Worm (Caenorhabditis elegans): ENCODE measurements around the gene acl-7.

acl-7 gene

ce11 chrII:12806602-12807182, 9.6 kb downstream of the acl-7 start, which contains the start of gene spds-1:
TSS of gene spds-1 (plus strand) at chrII:12806899.
- TF ChIP-seq ztf-11 (tag; optimal IDR thresholded peaks at IDR 0.05) (no peak), fos-1 (tag; optimal IDR thresholded peaks at IDR 0.05) (peak; percentile 36)

DNA sequence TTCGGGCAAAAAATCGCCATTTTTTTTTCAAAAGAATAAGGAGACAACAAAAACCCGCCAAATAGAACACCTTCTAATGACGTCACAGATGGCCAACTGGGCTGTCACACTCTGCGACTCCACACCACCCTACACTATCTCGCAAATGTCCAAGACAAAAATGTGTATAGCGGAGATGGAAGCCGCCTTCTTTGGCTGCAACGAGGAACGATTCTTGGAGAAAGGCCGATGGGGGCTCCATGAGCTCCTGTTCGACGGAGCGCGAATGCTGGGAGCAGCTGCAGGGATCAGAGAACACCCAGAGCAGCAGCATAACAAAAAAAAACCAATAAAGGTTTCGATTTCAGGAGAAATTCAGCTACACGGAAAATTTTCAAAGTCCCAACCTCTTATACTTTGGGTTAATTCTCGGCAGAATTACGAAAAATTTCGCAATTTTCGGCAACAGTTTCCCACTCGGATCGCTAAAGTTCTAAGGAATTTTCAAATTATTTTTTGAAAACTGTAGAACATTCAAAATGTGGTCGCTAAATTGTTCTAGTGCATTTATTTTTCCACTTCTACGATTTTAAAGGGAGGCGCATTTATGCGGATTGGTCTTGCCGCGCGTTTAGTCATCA, 10.4 kb downstream of the acl-7 start:
- TF ChIP-seq mdl-1 (tag; optimal IDR thresholded peaks at IDR 0.05): no peak
- peak; percentile 58 for TF ChIP-seq C34F6.9 (tag; optimal IDR thresholded peaks at IDR 0.05)
- peak; percentile 35 for TF ChIP-seq F13H6.1 (tag; optimal IDR thresholded peaks at IDR 0.05)
- TF ChIP-seq fos-1 (tag; optimal IDR thresholded peaks at IDR 0.05): peak; percentile 11
- peak; percentile 9 for TF ChIP-seq egl-27 (tag; optimal IDR thresholded peaks at IDR 0.05)
- peak; percentile 31 for TF ChIP-seq lin-13 (GFP tag; optimal IDR thresholded peaks at IDR 0.05)
- TF ChIP-seq ztf-4 (tag; optimal IDR thresholded peaks at IDR 0.05): no peak
- TF ChIP-seq nhr-21 (tag; optimal IDR thresholded peaks at IDR 0.05): no peak
- no peak for TF ChIP-seq R02D3.7 (tag; optimal IDR thresholded peaks at IDR 0.05)
- no peak for TF ChIP-seq nhr-11 (tag; optimal IDR thresholded peaks at IDR 0.05)
- peak; percentile 13 for TF ChIP-seq crh-2 (tag; optimal IDR thresholded peaks at IDR 0.05)
- peak; percentile 23 to 60 for TF ChIP-seq lsy-2 (tag; optimal IDR thresholded peaks at IDR 0.05)
- peak; percentile 54 for TF ChIP-seq nhr-129 (tag; optimal IDR thresholded peaks at IDR 0.05)
- TF ChIP-seq zag-1 (tag; optimal IDR thresholded peaks at IDR 0.05): peak; percentile 2
- TF ChIP-seq unc-55 (GFP tag; optimal IDR thresholded peaks at IDR 0.05): peak; percentile 76
- no peak for TF ChIP-seq ceh-16 (tag; optimal IDR thresholded peaks at IDR 0.05)
- TF ChIP-seq lin-11 (tag; optimal IDR thresholded peaks at IDR 0.05): peak; percentile 45

ce11 chrII:12805161-12805560, 11.1 kb downstream of the acl-7 start, which contains the start of the genes Y46G5A.18 and Y46G5A.47:
TSS of gene Y46G5A.18 (minus strand) at chrII:12805261.
TSS of gene Y46G5A.47 (minus strand) at chrII:12805306.
- TF ChIP-seq nhr-77 (tag; optimal IDR thresholded peaks at IDR 0.05) (no peak), ZK546.5 (tag; optimal IDR thresholded peaks at IDR 0.05) (no peak), mdl-1 (tag; optimal IDR thresholded peaks at IDR 0.05) (no peak), R02D3.7 (tag; optimal IDR thresholded peaks at IDR 0.05) (no peak), ztf-11 (tag; optimal IDR thresholded peaks at IDR 0.05) (no peak), mab-5 (tag; optimal IDR thresholded peaks at IDR 0.05) (no peak), nhr-25 (tag; optimal IDR thresholded peaks at IDR 0.05) (no peak), gmeb-1 (tag; optimal IDR thresholded peaks at IDR 0.05) (no peak)

ce11 chrII:12799927-12800522, 16.2 kb downstream of the acl-7 start:
- TF ChIP-seq ZK546.5 (tag; optimal IDR thresholded peaks at IDR 0.05): no peak
- TF ChIP-seq ceh-82 (tag; optimal IDR thresholded peaks at IDR 0.05): no peak
- peak; percentile 63 for TF ChIP-seq nhr-21 (tag; optimal IDR thresholded peaks at IDR 0.05)
- TF ChIP-seq sma-9 (GFP tag; optimal IDR thresholded peaks at IDR 0.05): peak; percentile 85
- no peak for TF ChIP-seq sma-9 (tag; optimal IDR thresholded peaks at IDR 0.05)
- TF ChIP-seq alr-1 (tag; optimal IDR thresholded peaks at IDR 0.05): no peak
- TF ChIP-seq ztf-1 (GFP tag; conservative IDR thresholded peaks at IDR 0.05): no peak
- peak; percentile 31 for TF ChIP-seq F13H6.1 (tag; optimal IDR thresholded peaks at IDR 0.05)
- TF ChIP-seq ama-1 (optimal IDR thresholded peaks at IDR 0.05): no peak
- TF ChIP-seq mdl-1 (tag; optimal IDR thresholded peaks at IDR 0.05): peak in 1 of 2 experiments; percentile 54
- TF ChIP-seq crh-2 (tag; optimal IDR thresholded peaks at IDR 0.05): peak; percentile 66
- peak; percentile 66 for TF ChIP-seq nhr-11 (tag; optimal IDR thresholded peaks at IDR 0.05)
- TF ChIP-seq lsy-2 (tag; optimal IDR thresholded peaks at IDR 0.05): peak; percentile 73 to 89
- TF ChIP-seq dmd-4 (tag; optimal IDR thresholded peaks at IDR 0.05): no peak
- TF ChIP-seq ztf-4 (tag; optimal IDR thresholded peaks at IDR 0.05): peak; percentile 8
- TF ChIP-seq nhr-25 (tag; optimal IDR thresholded peaks at IDR 0.05): peak; percentile 59
- TF ChIP-seq blmp-1 (tag; optimal IDR thresholded peaks at IDR 0.05; ENCODE audit: insufficient read depth): peak; percentile 56
- peak; percentile 23 for TF ChIP-seq sma-3 (GFP tag; optimal IDR thresholded peaks at IDR 0.05)
- peak; percentile 1 for TF ChIP-seq C34F6.9 (tag; optimal IDR thresholded peaks at IDR 0.05)

DNA sequence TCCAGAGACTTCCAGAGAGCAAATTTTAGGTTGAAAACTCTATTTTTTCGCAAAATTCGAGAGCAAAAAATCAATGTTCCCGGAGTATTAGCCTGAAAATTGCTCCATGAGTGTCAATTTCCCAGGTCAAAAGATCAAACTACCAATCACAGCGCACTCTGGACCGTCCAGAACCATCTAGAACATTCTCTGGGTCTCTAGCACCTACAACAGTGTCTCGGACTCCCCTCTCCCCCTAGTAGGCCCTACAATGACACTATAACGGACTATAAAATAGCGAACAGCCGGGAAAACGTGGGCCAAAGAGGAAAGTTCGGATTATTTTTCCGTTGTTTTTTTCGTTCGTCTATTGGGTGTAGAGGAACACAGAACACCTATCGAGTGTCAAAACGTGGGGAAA, 16.9 kb downstream of the acl-7 start:
- TF ChIP-seq lin-39 (tag; optimal IDR thresholded peaks at IDR 0.05) (no peak), nhr-25 (tag; optimal IDR thresholded peaks at IDR 0.05) (no peak), Y55F3AM.14 (GFP tag; optimal IDR thresholded peaks at IDR 0.05) (no peak), ZK546.5 (tag; optimal IDR thresholded peaks at IDR 0.05) (no peak)

Measured in whole organism, L2 larva.